Worm (Caenorhabditis elegans) whole organism, L4 larva: ENCODE measurements around the gene stt-3.

Experiments used
- F44E2.7 ChIP-seq: fragments of 200-800 bp; sonication (Bioruptor generic); IDR thresholded peaks from 2 replicates; pipeline ENCODE4 v2.1.2; 2022; ENCODE audit warnings: missing genetic modification characterization, missing compliant biosample characterization
- Y48G9A.11 ChIP-seq: fragments of 200-800 bp; sonication (Bioruptor generic); IDR thresholded peaks from 2 replicates; pipeline ENCODE4 v1.3.6; 2022; ENCODE audit warnings: missing genetic modification reagents, missing genetic modification characterization, missing compliant biosample characterization
- ZK337.2 ChIP-seq: fragments of 200-800 bp; sonication (Bioruptor generic); IDR thresholded peaks from 2 replicates; pipeline ENCODE4 v1.3.6; 2022; ENCODE audit warnings: missing genetic modification reagents, missing genetic modification characterization, missing compliant biosample characterization
- ZK546.5 ChIP-seq, 2 experiments: sonication (generic microtip); optimal IDR thresholded peaks; 2 replicates each; lab custom pipeline; 2017; ENCODE audit warnings: missing biosample characterization in 2 of 2, missing genetic modification characterization in 2 of 2
- ama-1 ChIP-seq: fragments of 150-350 bp; optimal IDR thresholded peaks from 2 replicates; lab custom pipeline; 2014; ENCODE audit warnings: inconsistent platforms, mixed read lengths
- arid-1 ChIP-seq: fragments of 200-800 bp; sonication (Bioruptor generic); conservative IDR thresholded peaks from 2 replicates; pipeline ENCODE4 v1.3.6; 2022; ENCODE audit warnings: missing genetic modification reagents, missing genetic modification characterization, missing compliant biosample characterization
- attf-4 ChIP-seq: sonication (generic microtip); optimal IDR thresholded peaks from 3 replicates; lab custom pipeline; 2017; ENCODE audit warnings: missing biosample characterization, missing genetic modification characterization
- ceh-20 ChIP-seq: fragments of 200-800 bp; sonication (Bioruptor generic); IDR thresholded peaks from 2 replicates; pipeline ENCODE4 v1.3.6; 2022; ENCODE audit warnings: missing genetic modification reagents, missing genetic modification characterization, missing compliant biosample characterization
- ceh-62 ChIP-seq: sonication (generic microtip); optimal IDR thresholded peaks from 2 replicates; lab custom pipeline; 2017; ENCODE audit warnings: missing biosample characterization, missing genetic modification characterization
- ceh-82 ChIP-seq: sonication (generic microtip); optimal IDR thresholded peaks from 2 replicates; lab custom pipeline; 2017; ENCODE audit warnings: missing biosample characterization, missing genetic modification characterization
- cey-2 ChIP-seq: sonication (generic microtip); optimal IDR thresholded peaks from 3 replicates; lab custom pipeline; 2017; ENCODE audit warnings: missing genetic modification characterization, mild to moderate bottlenecking, missing compliant biosample characterization, antibody characterized with exemption, borderline replicate concordance; ENCODE audit not compliant: insufficient read depth
- ctbp-1 ChIP-seq: fragments of 200-800 bp; sonication (Bioruptor generic); IDR thresholded peaks from 2 replicates; pipeline ENCODE4 v1.3.6; 2022; ENCODE audit warnings: missing genetic modification reagents, missing genetic modification characterization, missing compliant biosample characterization
- daf-12 ChIP-seq: fragments of 150-350 bp; optimal IDR thresholded peaks from 2 replicates; lab custom pipeline; 2014; ENCODE audit warnings: missing biosample characterization, missing genetic modification reagents, missing genetic modification characterization
- daf-16 ChIP-seq, 3 experiments: sonication (generic microtip); optimal IDR thresholded peaks; 2 replicates each; lab custom pipeline; 2016 to 2017; ENCODE audit warnings: missing genetic modification characterization in 3 of 3, missing genetic modification reagents in 3 of 3, mild to moderate bottlenecking in 2 of 3, missing compliant biosample characterization in 2 of 3, missing biosample characterization in 1 of 3, moderate library complexity in 1 of 3
- daf-8 ChIP-seq: fragments of 200-800 bp; sonication (Bioruptor generic); IDR thresholded peaks from 2 replicates; pipeline ENCODE4 v1.3.6; 2022; ENCODE audit warnings: missing genetic modification characterization, missing compliant biosample characterization
- dmd-6 ChIP-seq: fragments of 200-800 bp; sonication (Bioruptor generic); IDR thresholded peaks from 2 replicates; pipeline ENCODE4 v1.3.6; 2022; ENCODE audit warnings: missing genetic modification reagents, missing genetic modification characterization, missing compliant biosample characterization
- dmd-9 ChIP-seq: fragments of 200-800 bp; sonication (Bioruptor generic); IDR thresholded peaks from 2 replicates; pipeline ENCODE4 v1.3.6; 2022; ENCODE audit warnings: missing genetic modification reagents, missing genetic modification characterization, missing compliant biosample characterization
- dpl-1 ChIP-seq: fragments of 150-350 bp; optimal IDR thresholded peaks from 2 replicates; lab custom pipeline; 2014; ENCODE audit warnings: missing biosample characterization, missing genetic modification reagents, missing genetic modification characterization
- dve-1 ChIP-seq: sonication (generic microtip); optimal IDR thresholded peaks from 2 replicates; lab custom pipeline; 2017; ENCODE audit warnings: antibody characterized with exemption, mild to moderate bottlenecking, missing genetic modification characterization, missing compliant biosample characterization; ENCODE audit not compliant: insufficient read depth
- egl-27 ChIP-seq: sonication (generic microtip); optimal IDR thresholded peaks from 3 replicates; lab custom pipeline; 2017; ENCODE audit warnings: missing biosample characterization, missing genetic modification reagents, missing genetic modification characterization
- hmg-1.1 ChIP-seq: fragments of 200-800 bp; sonication (Bioruptor generic); IDR thresholded peaks from 2 replicates; pipeline ENCODE4 v1.3.6; 2022; ENCODE audit warnings: missing genetic modification reagents, missing genetic modification characterization, missing compliant biosample characterization
- lin-1 ChIP-seq: fragments of 200-800 bp; sonication (Bioruptor generic); IDR thresholded peaks from 2 replicates; pipeline ENCODE4 v1.3.6; 2022; ENCODE audit warnings: missing genetic modification reagents, missing genetic modification characterization, missing compliant biosample characterization
- lin-13 ChIP-seq: fragments of 150-350 bp; optimal IDR thresholded peaks from 2 replicates; lab custom pipeline; 2014; ENCODE audit warnings: missing biosample characterization, missing genetic modification reagents, missing genetic modification characterization
- lin-15B ChIP-seq: fragments of 150-350 bp; sonication (generic microtip); optimal IDR thresholded peaks from 3 replicates; lab custom pipeline; 2014; ENCODE audit warnings: missing biosample characterization, missing genetic modification characterization
- lin-29 ChIP-seq: fragments of 200-800 bp; sonication (Bioruptor generic); IDR thresholded peaks from 2 replicates; pipeline ENCODE4 v1.3.6; 2022; ENCODE audit warnings: missing genetic modification reagents, missing genetic modification characterization, missing compliant biosample characterization
- lin-39 ChIP-seq: fragments of 150-350 bp; optimal IDR thresholded peaks from 2 replicates; lab custom pipeline; 2014; ENCODE audit warnings: missing biosample characterization, missing genetic modification reagents, missing genetic modification characterization
- mdt-29 ChIP-seq: fragments of 200-800 bp; sonication (Bioruptor generic); IDR thresholded peaks from 2 replicates; pipeline ENCODE4 v1.3.6; 2022; ENCODE audit warnings: missing genetic modification reagents, missing genetic modification characterization, missing compliant biosample characterization
- mep-1 ChIP-seq: fragments of 150-350 bp; sonication (generic microtip); optimal IDR thresholded peaks from 3 replicates; lab custom pipeline; 2014; ENCODE audit warnings: missing biosample characterization, missing genetic modification characterization
- mes-2 ChIP-seq: sonication (generic microtip); optimal IDR thresholded peaks from 2 replicates; lab custom pipeline; 2016; ENCODE audit warnings: missing genotype, mild to moderate bottlenecking, missing genetic modification characterization, missing compliant biosample characterization; ENCODE audit not compliant: poor library complexity, severe bottlenecking
- mxl-3 ChIP-seq: fragments of 200-800 bp; sonication (Bioruptor generic); optimal IDR thresholded peaks from 2 replicates; lab custom pipeline; 2018; ENCODE audit warnings: mild to moderate bottlenecking, missing genetic modification characterization, missing compliant biosample characterization
- nhr-10 ChIP-seq: fragments of 150-350 bp; optimal IDR thresholded peaks from 2 replicates; lab custom pipeline; 2014; ENCODE audit warnings: missing biosample characterization, missing genetic modification characterization
- nhr-102 ChIP-seq: sonication (generic microtip); optimal IDR thresholded peaks from 2 replicates; lab custom pipeline; 2016; ENCODE audit warnings: mild to moderate bottlenecking, missing genetic modification characterization, moderate library complexity, missing compliant biosample characterization
- nhr-11 ChIP-seq: fragments of 150-350 bp; optimal IDR thresholded peaks from 2 replicates; lab custom pipeline; 2014; ENCODE audit warnings: missing biosample characterization, missing genetic modification characterization
- nhr-111 ChIP-seq: fragments of 200-800 bp; sonication (Bioruptor generic); optimal IDR thresholded peaks from 2 replicates; lab custom pipeline; 2018; ENCODE audit warnings: mild to moderate bottlenecking, missing genetic modification characterization, missing compliant biosample characterization
- nhr-237 ChIP-seq: sonication (generic microtip); optimal IDR thresholded peaks from 2 replicates; lab custom pipeline; 2017; ENCODE audit warnings: missing biosample characterization, missing genetic modification characterization
- nhr-41 ChIP-seq: fragments of 200-800 bp; sonication (Bioruptor generic); IDR thresholded peaks from 2 replicates; pipeline ENCODE4 v1.3.6; 2022; ENCODE audit warnings: missing genetic modification reagents, missing genetic modification characterization, missing compliant biosample characterization
- nhr-48 ChIP-seq: sonication (generic microtip); optimal IDR thresholded peaks from 2 replicates; lab custom pipeline; 2016; ENCODE audit warnings: mild to moderate bottlenecking, missing genetic modification characterization, missing compliant biosample characterization
- pha-4 ChIP-seq, 2 experiments: fragments of 150-350 bp in 1 of 2; fragments of 200-800 bp in 1 of 2; sonication (Bioruptor generic) in 1 of 2; IDR thresholded peaks in 1 of 2; optimal IDR thresholded peaks in 1 of 2; 2 replicates each; pipeline versions ENCODE4 v1.3.6 to Lab custom; 2014 to 2022; ENCODE audit warnings: missing genetic modification characterization in 2 of 2, missing genetic modification reagents in 2 of 2, missing biosample characterization in 1 of 2, missing compliant biosample characterization in 1 of 2
- php-3 ChIP-seq: fragments of 200-800 bp; sonication (Bioruptor generic); IDR thresholded peaks from 2 replicates; pipeline ENCODE4 v1.3.6; 2022; ENCODE audit warnings: missing genetic modification reagents, missing genetic modification characterization, missing compliant biosample characterization
- sdz-12 ChIP-seq: fragments of 200-800 bp; sonication (Bioruptor generic); optimal IDR thresholded peaks from 2 replicates; lab custom pipeline; 2018; ENCODE audit warnings: mild to moderate bottlenecking, missing genetic modification characterization, missing compliant biosample characterization
- skn-1 ChIP-seq: fragments of 150-350 bp; optimal IDR thresholded peaks from 2 replicates; lab custom pipeline; 2014; ENCODE audit warnings: missing biosample characterization, missing genetic modification characterization
- snpc-1.2 ChIP-seq: fragments of 200-800 bp; sonication (Bioruptor generic); IDR thresholded peaks from 2 replicates; pipeline ENCODE4 v1.3.6; 2022; ENCODE audit warnings: missing genetic modification reagents, missing genetic modification characterization, missing compliant biosample characterization
- snpc-4 ChIP-seq: fragments of 150-350 bp; optimal IDR thresholded peaks from 2 replicates; lab custom pipeline; 2014; ENCODE audit warnings: missing biosample characterization, missing genetic modification characterization
- spr-3 ChIP-seq: fragments of 200-800 bp; sonication (Bioruptor generic); optimal IDR thresholded peaks from 2 replicates; lab custom pipeline; 2018; ENCODE audit warnings: mild to moderate bottlenecking, missing genetic modification characterization, missing compliant biosample characterization
- tag-97 ChIP-seq: fragments of 200-800 bp; sonication (Bioruptor generic); IDR thresholded peaks from 2 replicates; pipeline ENCODE4 v1.3.6; 2022; ENCODE audit warnings: missing genetic modification characterization, missing compliant biosample characterization
- tra-1 ChIP-seq: fragments of 200-800 bp; sonication (Bioruptor generic); IDR thresholded peaks from 2 replicates; pipeline ENCODE4 v1.3.6; 2022; ENCODE audit warnings: missing genetic modification reagents, missing genetic modification characterization, missing compliant biosample characterization
- vab-7 ChIP-seq: fragments of 200-800 bp; sonication (Bioruptor generic); IDR thresholded peaks from 2 replicates; pipeline ENCODE4 v1.3.6; 2022; ENCODE audit warnings: missing genetic modification reagents, missing genetic modification characterization, missing compliant biosample characterization
- zag-1 ChIP-seq: fragments of 150-350 bp; optimal IDR thresholded peaks from 2 replicates; lab custom pipeline; 2014; ENCODE audit warnings: missing biosample characterization, missing genetic modification characterization
- zip-11 ChIP-seq: fragments of 200-800 bp; sonication (Bioruptor generic); IDR thresholded peaks from 2 replicates; pipeline ENCODE4 v1.3.6; 2022; ENCODE audit warnings: missing genetic modification characterization, missing compliant biosample characterization
- zip-2 ChIP-seq: fragments of 150-350 bp; optimal IDR thresholded peaks from 2 replicates; lab custom pipeline; 2014; ENCODE audit warnings: missing biosample characterization, missing genetic modification characterization

The stt-3 gene

ce11 chrIII:6206161-6206853 is 42.1 kb upstream of the stt-3 start, which contains the start of the genes sna-3 and rps-3:
Gene sna-3 (minus strand): TSS chrIII:6206211.
Gene rps-3 (plus strand): TSS chrIII:6206803.
- TF ChIP-seq zip-2 (tag; lab: Kevin White, UChicago): no peak
- TF ChIP-seq ceh-82 (tag; lab: Kevin White, UChicago): no peak
- TF ChIP-seq nhr-41 (GFP tag; lab: Robert Waterston, UW): no peak
- TF ChIP-seq tra-1: no peak
- no peak for TF ChIP-seq mxl-3 (GFP tag; lab: Kevin White, UChicago)
- TF ChIP-seq ceh-20 (GFP tag; lab: Robert Waterston, UW): no peak
- no peak for TF ChIP-seq nhr-237 (tag; lab: Kevin White, UChicago)
- no peak for TF ChIP-seq vab-7 (GFP tag; lab: Robert Waterston, UW)
- no peak for TF ChIP-seq skn-1 (tag; lab: Kevin White, UChicago)
- no peak for TF ChIP-seq pha-4 (GFP tag; IDR thresholded peaks at IDR 0.05; lab: Robert Waterston, UW)
- peak; percentile 26 for TF ChIP-seq pha-4 (tag; optimal IDR thresholded peaks at IDR 0.05; lab: Kevin White, UChicago)
- no peak for TF ChIP-seq ZK546.5 (tag; optimal IDR thresholded peaks at IDR 0.05; lab: Kevin White, UChicago)
- TF ChIP-seq nhr-111 (GFP tag; lab: Kevin White, UChicago): no peak
- no peak for TF ChIP-seq daf-16 (GFP tag; optimal IDR thresholded peaks at IDR 0.05; lab: Kevin White, UChicago)
- peak; percentile 46 for TF ChIP-seq daf-16 (tag; optimal IDR thresholded peaks at IDR 0.05; lab: Kevin White, UChicago)
- no peak for TF ChIP-seq lin-29 (GFP tag; lab: Robert Waterston, UW)
- peak; percentile 20 for TF ChIP-seq nhr-102 (tag; lab: Kevin White, UChicago)
- peak; percentile 82 for TF ChIP-seq dpl-1 (GFP tag; lab: Kevin White, UChicago)
- TF ChIP-seq spr-3 (GFP tag; lab: Kevin White, UChicago): no peak
- TF ChIP-seq nhr-11 (tag; lab: Kevin White, UChicago): peak; percentile 61
- TF ChIP-seq snpc-4 (tag; lab: Kevin White, UChicago): no peak
- TF ChIP-seq mep-1 (tag; lab: Kevin White, UChicago): peak; percentile 89
- no peak for TF ChIP-seq daf-8 (GFP tag; lab: Robert Waterston, UW)
- no peak for TF ChIP-seq nhr-48 (tag; lab: Kevin White, UChicago)
- no peak for TF ChIP-seq nhr-10 (tag; lab: Kevin White, UChicago)
- no peak for TF ChIP-seq ama-1 (lab: Kevin White, UChicago)
- TF ChIP-seq php-3 (GFP tag; lab: Robert Waterston, UW): no peak
- TF ChIP-seq mdt-29: no peak
- peak; percentile 72 for TF ChIP-seq lin-13
- TF ChIP-seq ZK337.2 (GFP tag; lab: Robert Waterston, UW): no peak
- TF ChIP-seq snpc-1.2 (GFP tag; lab: Robert Waterston, UW): no peak
- TF ChIP-seq cey-2 (tag; lab: Kevin White, UChicago): no peak
- peak; percentile 43 for TF ChIP-seq dmd-6 (GFP tag; lab: Robert Waterston, UW)
- peak; percentile 73 for TF ChIP-seq arid-1 (GFP tag; lab: Robert Waterston, UW)
- no peak for TF ChIP-seq egl-27 (tag; lab: Kevin White, UChicago)
- TF ChIP-seq dve-1: peak; percentile 91
- no peak for TF ChIP-seq ctbp-1 (GFP tag; lab: Robert Waterston, UW)
- TF ChIP-seq lin-1 (GFP tag; lab: Robert Waterston, UW): no peak
- no peak for TF ChIP-seq daf-12 (tag; lab: Kevin White, UChicago)
- TF ChIP-seq zip-11 (GFP tag; lab: Robert Waterston, UW): no peak
- TF ChIP-seq mes-2 (tag; lab: Kevin White, UChicago): peak; percentile 90
- no peak for TF ChIP-seq attf-4 (tag; lab: Kevin White, UChicago)
- TF ChIP-seq ceh-62: no peak
- no peak for TF ChIP-seq sdz-12
- peak; percentile 74 for TF ChIP-seq hmg-1.1 (GFP tag; lab: Robert Waterston, UW)
- no peak for TF ChIP-seq dmd-9 (GFP tag; lab: Robert Waterston, UW)
- TF ChIP-seq tag-97: no peak
- no peak for TF ChIP-seq Y48G9A.11 (GFP tag; lab: Robert Waterston, UW)
- TF ChIP-seq zag-1 (tag; lab: Kevin White, UChicago): no peak
- no peak for TF ChIP-seq lin-15B
- TF ChIP-seq lin-39 (tag; lab: Kevin White, UChicago): no peak
- no peak for TF ChIP-seq F44E2.7 (GFP tag; lab: Robert Waterston, UW)
